Fruit fly (Drosophila melanogaster): ENCODE results near the gene CG31296.

DNA sequence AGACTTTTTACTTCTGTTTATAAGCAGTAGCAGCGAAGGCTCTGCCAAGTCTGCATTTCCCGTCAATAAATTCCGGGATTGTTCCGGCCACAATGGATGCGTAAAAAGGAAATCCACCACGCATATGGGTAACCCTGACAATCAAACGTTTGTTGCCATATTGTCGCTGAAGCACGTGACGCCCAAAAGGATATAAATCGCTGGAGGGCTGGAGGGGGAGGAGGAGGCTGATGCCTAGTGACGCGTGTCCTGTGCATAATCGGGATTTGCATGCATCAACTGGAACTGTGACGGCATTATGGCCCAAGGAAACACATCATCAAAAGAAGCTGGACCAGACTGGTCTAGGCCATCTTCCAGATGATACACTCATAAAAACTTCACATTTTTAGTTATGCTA is 18.1 kb downstream of the CG31296 start:
- TF ChIP-seq CG8089 (GFP tag; optimal IDR thresholded peaks at IDR 0.05) (no peak), CG18619 (GFP tag; optimal IDR thresholded peaks at IDR 0.05) (no peak), CG17186 (GFP tag; optimal IDR thresholded peaks at IDR 0.05) (no peak), dan (GFP tag; IDR thresholded peaks at IDR 0.05) (no peak), Camta (GFP tag; optimal IDR thresholded peaks at IDR 0.05) (no peak)
